Fruit fly (Drosophila melanogaster): ENCODE measurements around the gene Lar.

Lar gene

dm6 chr2L:19542268-19542773 is 44.1 kb upstream of the Lar start (continued):
- no peak for TF ChIP-seq CG6813 (GFP tag; optimal IDR thresholded peaks at IDR 0.05)
- TF ChIP-seq CG1233 (GFP tag; optimal IDR thresholded peaks at IDR 0.05), result no peak
- TF ChIP-seq fu2 (GFP tag; optimal IDR thresholded peaks at IDR 0.05), result no peak
- peak; percentile 65 for TF ChIP-seq CG13624 (GFP tag; optimal IDR thresholded peaks at IDR 0.05)
- no peak for TF ChIP-seq CG12744 (GFP tag; optimal IDR thresholded peaks at IDR 0.05)
- peak; percentile 85 for TF ChIP-seq Doc3 (GFP tag; IDR thresholded peaks at IDR 0.05; ENCODE audit: partially characterized antibody)
- TF ChIP-seq bigmax (GFP tag; optimal IDR thresholded peaks at IDR 0.05), result no peak
- no peak for TF ChIP-seq CG31365 (tag; optimal IDR thresholded peaks at IDR 0.05)
- no peak for TF ChIP-seq CG32532 (GFP tag; IDR thresholded peaks at IDR 0.05)
- no peak for TF ChIP-seq Bdp1 (GFP tag; optimal IDR thresholded peaks at IDR 0.05)
- no peak for TF ChIP-seq Oaz (GFP tag; IDR thresholded peaks at IDR 0.05)
- no peak for TF ChIP-seq CG30431 (GFP tag; optimal IDR thresholded peaks at IDR 0.05)
- TF ChIP-seq CG17829 (tag; optimal IDR thresholded peaks at IDR 0.05), result peak; percentile 33
- peak; percentile 88 for TF ChIP-seq bbx (GFP tag; IDR thresholded peaks at IDR 0.05; ENCODE audit: partially characterized antibody)
- TF ChIP-seq CG8924 (tag; optimal IDR thresholded peaks at IDR 0.05), result no peak
- TF ChIP-seq CG12071 (GFP tag; optimal IDR thresholded peaks at IDR 0.05), result no peak
- no peak for TF ChIP-seq NC2α (GFP tag; optimal IDR thresholded peaks at IDR 0.05)
- peak; percentile 62 for TF ChIP-seq grn (GFP tag; optimal IDR thresholded peaks at IDR 0.05)
- 0 out of 2 replicates have a peak, but pooled peaks have one; percentile 15 for TF ChIP-seq CG32767 (GFP tag; IDR thresholded peaks at IDR 0.05)
- TF ChIP-seq row (GFP tag; IDR thresholded peaks at IDR 0.05), result no peak
- TF ChIP-seq CG2129 (GFP tag; IDR thresholded peaks at IDR 0.05; ENCODE audit: partially characterized antibody), result peak; percentile 62
- no peak for TF ChIP-seq sens-2 (GFP tag; IDR thresholded peaks at IDR 0.05)
- no peak for TF ChIP-seq fru (optimal IDR thresholded peaks at IDR 0.05)
- no peak for TF ChIP-seq CG12391 (tag; optimal IDR thresholded peaks at IDR 0.05)
- no peak for TF ChIP-seq CG4707 (GFP tag; optimal IDR thresholded peaks at IDR 0.05)
- TF ChIP-seq CG9727 (GFP tag; optimal IDR thresholded peaks at IDR 0.05), result no peak
- TF ChIP-seq lilli (GFP tag; optimal IDR thresholded peaks at IDR 0.05), result no peak
- no peak for TF ChIP-seq CG1024 (GFP tag; IDR thresholded peaks at IDR 0.05)
- peak; percentile 55 for TF ChIP-seq CG30020 (tag; optimal IDR thresholded peaks at IDR 0.05)
- TF ChIP-seq gem (tag; optimal IDR thresholded peaks at IDR 0.05), result no peak
- no peak for TF ChIP-seq dati (GFP tag; IDR thresholded peaks at IDR 0.05)
- no peak for TF ChIP-seq crol (GFP tag; IDR thresholded peaks at IDR 0.05)
- TF ChIP-seq MBD-R2 (GFP tag; IDR thresholded peaks at IDR 0.05), result peak; percentile 71
- no peak for TF ChIP-seq CG4730 (GFP tag; IDR thresholded peaks at IDR 0.05)
- no peak for TF ChIP-seq caup (GFP tag; optimal IDR thresholded peaks at IDR 0.05; ENCODE audit: severe bottlenecking)
- TF ChIP-seq cad (GFP tag; optimal IDR thresholded peaks at IDR 0.05), result no peak
- no peak for TF ChIP-seq CkIIα-i1 (GFP tag; IDR thresholded peaks at IDR 0.05)
- TF ChIP-seq pan (optimal IDR thresholded peaks at IDR 0.05), result no peak
- no peak for TF ChIP-seq pan (GFP tag; optimal IDR thresholded peaks at IDR 0.05 in 1 of 2, IDR thresholded peaks at IDR 0.05 in 1 of 2)
- TF ChIP-seq CG4328 (GFP tag; optimal IDR thresholded peaks at IDR 0.05), result no peak
- no peak for TF ChIP-seq Max (GFP tag; optimal IDR thresholded peaks at IDR 0.05)
- TF ChIP-seq wor (GFP tag; IDR thresholded peaks at IDR 0.05), result no peak
- TF ChIP-seq CG7556 (GFP tag; optimal IDR thresholded peaks at IDR 0.05), result no peak
- no peak for TF ChIP-seq NfI (GFP tag; optimal IDR thresholded peaks at IDR 0.05)
- no peak for TF ChIP-seq ac (GFP tag; optimal IDR thresholded peaks at IDR 0.05)
- no peak for TF ChIP-seq CG8281 (tag; optimal IDR thresholded peaks at IDR 0.05)
- TF ChIP-seq jing (GFP tag; optimal IDR thresholded peaks at IDR 0.05), result no peak
- TF ChIP-seq Jarid2 (GFP tag; optimal IDR thresholded peaks at IDR 0.05), result peak; percentile 1
- TF ChIP-seq sens (GFP tag), result peak; percentile 60
- TF ChIP-seq tna (GFP tag; IDR thresholded peaks at IDR 0.05; ENCODE audit: partially characterized antibody), result peak; percentile 92
- no peak for TF ChIP-seq tap (tag; optimal IDR thresholded peaks at IDR 0.05)
- no peak for TF ChIP-seq Eip74EF (GFP tag; optimal IDR thresholded peaks at IDR 0.05)

Data from whole organism, embryonic.